Fruit fly (Drosophila melanogaster): ENCODE data around the gene CG42505.

CG42505 gene

dm6 chr3R:11992934-11993670 is 38.5 kb downstream of the CG42505 start, which contains the start of gene mfas (continued):
- TF ChIP-seq CG5180 (GFP tag; optimal IDR thresholded peaks at IDR 0.05) (no peak), sens-2 (GFP tag; IDR thresholded peaks at IDR 0.05) (no peak), trh (GFP tag; optimal IDR thresholded peaks at IDR 0.05) (no peak), CG13424 (tag; optimal IDR thresholded peaks at IDR 0.05) (no peak), CG10267 (tag; optimal IDR thresholded peaks at IDR 0.05) (no peak), CG4404 (GFP tag; IDR thresholded peaks at IDR 0.05) (no peak), CG14710 (tag; optimal IDR thresholded peaks at IDR 0.05) (no peak), chinmo (GFP tag; IDR thresholded peaks at IDR 0.05; ENCODE audit: partially characterized antibody) (peak; percentile 81; the same call in 2 of the 4 replicates), Opbp (GFP tag; IDR thresholded peaks at IDR 0.05; ENCODE audit: partially characterized antibody) (no peak), tap (tag; optimal IDR thresholded peaks at IDR 0.05) (no peak), CG11723 (GFP tag; optimal IDR thresholded peaks at IDR 0.05) (peak; percentile 7), cas (GFP tag; IDR thresholded peaks at IDR 0.05) (no peak), CG7357 (GFP tag; IDR thresholded peaks at IDR 0.05) (no peak), Myb (GFP tag; optimal IDR thresholded peaks at IDR 0.05) (no peak), CG14441 (GFP tag; IDR thresholded peaks at IDR 0.05) (no peak), CG14014 (GFP tag; IDR thresholded peaks at IDR 0.05) (no peak; the same call in 1 of the 2 replicates), CG8089 (GFP tag; optimal IDR thresholded peaks at IDR 0.05) (no peak), Stat92E (GFP tag; optimal IDR thresholded peaks at IDR 0.05) (no peak), otp (GFP tag; IDR thresholded peaks at IDR 0.05) (0 out of 3 replicates have a peak, but pooled peaks have one; percentile 27), CG31365 (tag; optimal IDR thresholded peaks at IDR 0.05) (no peak), CG2202 (tag; optimal IDR thresholded peaks at IDR 0.05) (no peak), CG1647 (GFP tag; optimal IDR thresholded peaks at IDR 0.05) (peak; percentile 17), gcm (GFP tag; optimal IDR thresholded peaks at IDR 0.05) (peak; percentile 80), CG6813 (GFP tag; optimal IDR thresholded peaks at IDR 0.05) (peak; percentile 54), eyg (GFP tag; optimal IDR thresholded peaks at IDR 0.05) (no peak), PHDP (tag; optimal IDR thresholded peaks at IDR 0.05) (peak; percentile 15), ATbp (GFP tag; optimal IDR thresholded peaks at IDR 0.05) (peak; percentile 72), CG7786 (GFP tag; optimal IDR thresholded peaks at IDR 0.05) (no peak), repo (GFP tag; optimal IDR thresholded peaks at IDR 0.05) (no peak), pfk (GFP tag; optimal IDR thresholded peaks at IDR 0.05) (peak; percentile 10), salm (tag; optimal IDR thresholded peaks at IDR 0.05) (no peak), bbx (GFP tag; IDR thresholded peaks at IDR 0.05; ENCODE audit: partially characterized antibody) (peak; percentile 22; the same call in 1 of the 2 replicates), CG6175 (GFP tag; IDR thresholded peaks at IDR 0.05) (no peak), Blimp-1 (GFP tag; optimal IDR thresholded peaks at IDR 0.05) (peak; percentile 55), Dfd (GFP tag; optimal IDR thresholded peaks at IDR 0.05) (no peak), br (optimal IDR thresholded peaks at IDR 0.05) (no peak), Trl (optimal IDR thresholded peaks at IDR 0.05) (peak; percentile 39 to 44), Trl (GFP tag; optimal IDR thresholded peaks at IDR 0.05) (no peak), CG17612 (GFP tag; IDR thresholded peaks at IDR 0.05) (no peak), CG12744 (GFP tag; optimal IDR thresholded peaks at IDR 0.05) (no peak), Nf-YA (GFP tag; IDR thresholded peaks at IDR 0.05) (no peak), CG10274 (GFP tag; optimal IDR thresholded peaks at IDR 0.05) (no peak), CG8765 (GFP tag; IDR thresholded peaks at IDR 0.05) (no peak), Hsf (GFP tag; optimal IDR thresholded peaks at IDR 0.05) (no peak), CG4854 (GFP tag; optimal IDR thresholded peaks at IDR 0.05) (no peak), tup (GFP tag; optimal IDR thresholded peaks at IDR 0.05) (no peak), disco-r (GFP tag; optimal IDR thresholded peaks at IDR 0.05) (no peak), jing (GFP tag; optimal IDR thresholded peaks at IDR 0.05) (no peak), crc (GFP tag; optimal IDR thresholded peaks at IDR 0.05) (peak; percentile 7), CG3847 (GFP tag; IDR thresholded peaks at IDR 0.05) (no peak)

All from whole organism, embryonic.